Worm (Caenorhabditis elegans): ENCODE data around the gene srbc-66.
"Not testable (repeated sequence)": the region's sequence is repeated elsewhere in the genome, so short reads cannot be mapped to it uniquely, and the experiment has no call there.

ce11 chrV:3506252-3506651, 24.3 kb upstream of the srbc-66 start, which contains the start of gene ugt-64:
- not testable (repeated sequence) for TF ChIP-seq nhr-25 (tag; optimal IDR thresholded peaks at IDR 0.05); nhr-77 (tag; optimal IDR thresholded peaks at IDR 0.05); lin-39 (tag; optimal IDR thresholded peaks at IDR 0.05); unc-39 (tag; optimal IDR thresholded peaks at IDR 0.05); lin-13 (GFP tag; optimal IDR thresholded peaks at IDR 0.05); nhr-12 (tag; optimal IDR thresholded peaks at IDR 0.05)
